Worm (Caenorhabditis elegans) whole organism, early embryonic: ENCODE data around the gene F57G8.7.

Source experiments
- B0310.2 ChIP-seq: sonication (generic microtip); optimal IDR thresholded peaks from 2 replicates; lab custom pipeline; 2016; ENCODE audit warnings: mild to moderate bottlenecking, missing genetic modification characterization, missing compliant biosample characterization
- F13C5.2 ChIP-seq: sonication (generic microtip); optimal IDR thresholded peaks from 2 replicates; lab custom pipeline; 2017; ENCODE audit warnings: mild to moderate bottlenecking, missing genetic modification characterization, inconsistent platforms, missing compliant biosample characterization
- aly-1 ChIP-seq: sonication (generic microtip); optimal IDR thresholded peaks from 2 replicates; lab custom pipeline; 2016; ENCODE audit warnings: missing genetic modification characterization, missing compliant biosample characterization
- ama-1 ChIP-seq: fragments of 150-350 bp; optimal IDR thresholded peaks from 2 replicates; lab custom pipeline; 2014
- ceh-36 ChIP-seq: sonication (generic microtip); optimal IDR thresholded peaks from 2 replicates; lab custom pipeline; 2016; ENCODE audit warnings: missing genetic modification characterization, inconsistent platforms, missing compliant biosample characterization
- ets-7 ChIP-seq: sonication (generic microtip); optimal IDR thresholded peaks from 2 replicates; lab custom pipeline; 2016; ENCODE audit warnings: missing genotype, missing genetic modification characterization, missing compliant biosample characterization
- flt-1 ChIP-seq: fragments of 200-800 bp; sonication (Bioruptor generic); IDR thresholded peaks from 2 replicates; pipeline ENCODE4 v1.3.6; 2022; ENCODE audit warnings: missing genetic modification characterization, missing compliant biosample characterization
- hmbx-1 ChIP-seq: sonication (generic microtip); optimal IDR thresholded peaks from 2 replicates; lab custom pipeline; 2016; ENCODE audit warnings: mild to moderate bottlenecking, missing genetic modification characterization, missing compliant biosample characterization
- hmg-4 ChIP-seq: fragments of 200-800 bp; sonication (Bioruptor generic); optimal IDR thresholded peaks from 2 replicates; lab custom pipeline; 2018; ENCODE audit warnings: mild to moderate bottlenecking, missing genetic modification characterization, missing compliant biosample characterization
- pes-1 ChIP-seq: fragments of 200-800 bp; sonication (Bioruptor generic); IDR thresholded peaks from 2 replicates; pipeline ENCODE4 v1.3.6; 2022; ENCODE audit warnings: missing genetic modification reagents, missing genetic modification characterization, missing compliant biosample characterization
- sea-1 ChIP-seq: fragments of 200-800 bp; sonication (Bioruptor generic); conservative IDR thresholded peaks from 2 replicates; pipeline ENCODE4 v1.3.6; 2022; ENCODE audit warnings: missing genetic modification characterization, missing compliant biosample characterization
- tbx-11 ChIP-seq: fragments of 200-800 bp; sonication (Bioruptor generic); IDR thresholded peaks from 2 replicates; pipeline ENCODE4 v1.3.6; 2022; ENCODE audit warnings: missing genetic modification characterization, missing compliant biosample characterization
- tbx-37 ChIP-seq: fragments of 200-800 bp; sonication (Bioruptor generic); conservative IDR thresholded peaks from 2 replicates; pipeline ENCODE4 v1.3.6; 2022; ENCODE audit warnings: missing genetic modification reagents, missing genetic modification characterization, missing compliant biosample characterization

DNA sequence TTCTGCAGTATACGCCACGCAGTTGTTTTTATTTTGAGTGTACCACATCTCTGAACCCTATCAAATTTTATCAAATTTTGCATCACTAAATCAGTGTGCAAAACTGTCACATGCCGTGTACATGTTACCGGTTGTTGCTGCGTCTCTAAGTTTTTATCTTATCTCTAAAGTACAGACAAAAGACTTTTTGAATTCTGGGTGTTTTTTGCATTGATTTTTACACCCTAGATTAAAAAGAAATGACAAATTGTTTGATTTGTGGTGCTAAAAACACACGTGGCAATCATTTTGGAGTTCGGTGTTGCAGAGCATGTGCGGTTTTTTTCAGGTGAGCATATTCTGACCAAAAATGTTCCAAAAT, 13.3 kb downstream of the F57G8.7 start, which contains the start of gene nhr-193:
- no peak for TF ChIP-seq flt-1 (GFP tag; lab: Robert Waterston, UW)
- no peak for TF ChIP-seq ama-1 (lab: Kevin White, UChicago)
- TF ChIP-seq sea-1, result no peak
- TF ChIP-seq B0310.2, result no peak
- TF ChIP-seq ets-7, result no peak
- TF ChIP-seq tbx-37 (GFP tag; lab: Robert Waterston, UW), result no peak
- no peak for TF ChIP-seq ceh-36 (tag; lab: Kevin White, UChicago)
- TF ChIP-seq hmbx-1, result no peak
- TF ChIP-seq F13C5.2 (tag; lab: Kevin White, UChicago), result no peak
- TF ChIP-seq pes-1 (GFP tag; lab: Robert Waterston, UW), result no peak
- no peak for TF ChIP-seq hmg-4 (GFP tag; lab: Kevin White, UChicago)
- no peak for TF ChIP-seq aly-1 (tag; lab: Kevin White, UChicago)
- TF ChIP-seq tbx-11 (GFP tag; lab: Robert Waterston, UW), result no peak
